Worm (Caenorhabditis elegans) whole organism, early embryonic: ENCODE data around the gene C23H3.5.

Experiments
- ama-1 ChIP-seq: fragments of 150-350 bp; optimal IDR thresholded peaks from 2 replicates; lab custom pipeline; 2014
- ets-7 ChIP-seq: sonication (generic microtip); optimal IDR thresholded peaks from 2 replicates; lab custom pipeline; 2016; ENCODE audit warnings: missing genotype, missing genetic modification characterization, missing compliant biosample characterization
- flt-1 ChIP-seq: fragments of 200-800 bp; sonication (Bioruptor generic); IDR thresholded peaks from 2 replicates; pipeline ENCODE4 v1.3.6; 2022; ENCODE audit warnings: missing genetic modification characterization, missing compliant biosample characterization
- hnd-1 ChIP-seq: sonication (generic microtip); optimal IDR thresholded peaks from 2 replicates; lab custom pipeline; 2016; ENCODE audit warnings: missing genetic modification characterization, missing compliant biosample characterization
- tra-4 ChIP-seq: sonication (generic microtip); optimal IDR thresholded peaks from 2 replicates; lab custom pipeline; 2017; ENCODE audit warnings: missing genetic modification characterization, missing compliant biosample characterization

DNA sequence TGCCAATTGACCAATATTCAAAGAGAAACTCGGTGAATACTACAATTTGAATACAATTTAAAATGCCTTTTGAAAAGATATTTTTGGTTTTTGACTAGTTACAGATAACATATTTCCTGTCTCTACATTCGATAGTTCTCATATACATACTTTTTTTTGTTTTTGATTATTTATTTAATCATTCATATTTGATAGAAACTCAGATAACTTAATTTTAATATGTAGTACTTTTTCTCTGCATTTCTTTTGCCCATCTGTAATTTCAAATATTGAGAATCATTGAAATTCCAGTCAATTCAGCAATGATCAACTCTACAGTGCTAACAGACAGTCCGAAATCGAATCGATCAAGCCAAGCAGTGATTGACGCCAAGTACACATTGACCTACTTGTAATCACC, 13.6 kb downstream of the C23H3.5 start, which contains the start of gene C23H3.2:
- TF ChIP-seq hnd-1 (tag; lab: Kevin White, UChicago) (no peak), flt-1 (GFP tag; lab: Robert Waterston, UW) (no peak), ama-1 (lab: Kevin White, UChicago) (no peak), ets-7 (tag; lab: Kevin White, UChicago) (no peak), tra-4 (tag; lab: Kevin White, UChicago) (no peak)
